Worm (Caenorhabditis elegans) whole organism, early embryonic: Measurements from ENCODE around the gene C33D3.5.

Source experiments
- B0310.2 ChIP-seq: sonication (generic microtip); optimal IDR thresholded peaks from 2 replicates; lab custom pipeline; 2016; ENCODE audit warnings: mild to moderate bottlenecking, missing genetic modification characterization, missing compliant biosample characterization
- F13C5.2 ChIP-seq: sonication (generic microtip); optimal IDR thresholded peaks from 2 replicates; lab custom pipeline; 2017; ENCODE audit warnings: mild to moderate bottlenecking, missing genetic modification characterization, inconsistent platforms, missing compliant biosample characterization
- aly-1 ChIP-seq: sonication (generic microtip); optimal IDR thresholded peaks from 2 replicates; lab custom pipeline; 2016; ENCODE audit warnings: missing genetic modification characterization, missing compliant biosample characterization
- ama-1 ChIP-seq: fragments of 150-350 bp; optimal IDR thresholded peaks from 2 replicates; lab custom pipeline; 2014
- ceh-13 ChIP-seq: fragments of 200-800 bp; sonication (Bioruptor generic); optimal IDR thresholded peaks from 2 replicates; lab custom pipeline; 2018; ENCODE audit warnings: mild to moderate bottlenecking, missing genetic modification characterization, missing compliant biosample characterization
- ceh-36 ChIP-seq: sonication (generic microtip); optimal IDR thresholded peaks from 2 replicates; lab custom pipeline; 2016; ENCODE audit warnings: missing genetic modification characterization, inconsistent platforms, missing compliant biosample characterization
- ets-7 ChIP-seq: sonication (generic microtip); optimal IDR thresholded peaks from 2 replicates; lab custom pipeline; 2016; ENCODE audit warnings: missing genotype, missing genetic modification characterization, missing compliant biosample characterization
- flt-1 ChIP-seq: fragments of 200-800 bp; sonication (Bioruptor generic); IDR thresholded peaks from 2 replicates; pipeline ENCODE4 v1.3.6; 2022; ENCODE audit warnings: missing genetic modification characterization, missing compliant biosample characterization
- hmbx-1 ChIP-seq: sonication (generic microtip); optimal IDR thresholded peaks from 2 replicates; lab custom pipeline; 2016; ENCODE audit warnings: mild to moderate bottlenecking, missing genetic modification characterization, missing compliant biosample characterization
- hmg-4 ChIP-seq: fragments of 200-800 bp; sonication (Bioruptor generic); optimal IDR thresholded peaks from 2 replicates; lab custom pipeline; 2018; ENCODE audit warnings: mild to moderate bottlenecking, missing genetic modification characterization, missing compliant biosample characterization
- hnd-1 ChIP-seq: sonication (generic microtip); optimal IDR thresholded peaks from 2 replicates; lab custom pipeline; 2016; ENCODE audit warnings: missing genetic modification characterization, missing compliant biosample characterization
- pes-1 ChIP-seq: fragments of 200-800 bp; sonication (Bioruptor generic); IDR thresholded peaks from 2 replicates; pipeline ENCODE4 v1.3.6; 2022; ENCODE audit warnings: missing genetic modification reagents, missing genetic modification characterization, missing compliant biosample characterization
- scrt-1 ChIP-seq: fragments of 200-800 bp; sonication (Bioruptor generic); IDR thresholded peaks from 2 replicates; pipeline ENCODE4 v1.3.6; 2022; ENCODE audit warnings: missing genetic modification characterization, missing compliant biosample characterization
- sea-1 ChIP-seq: fragments of 200-800 bp; sonication (Bioruptor generic); conservative IDR thresholded peaks from 2 replicates; pipeline ENCODE4 v1.3.6; 2022; ENCODE audit warnings: missing genetic modification characterization, missing compliant biosample characterization
- tbx-11 ChIP-seq: fragments of 200-800 bp; sonication (Bioruptor generic); IDR thresholded peaks from 2 replicates; pipeline ENCODE4 v1.3.6; 2022; ENCODE audit warnings: missing genetic modification characterization, missing compliant biosample characterization
- tbx-37 ChIP-seq: fragments of 200-800 bp; sonication (Bioruptor generic); conservative IDR thresholded peaks from 2 replicates; pipeline ENCODE4 v1.3.6; 2022; ENCODE audit warnings: missing genetic modification reagents, missing genetic modification characterization, missing compliant biosample characterization
- tra-4 ChIP-seq: sonication (generic microtip); optimal IDR thresholded peaks from 2 replicates; lab custom pipeline; 2017; ENCODE audit warnings: missing genetic modification characterization, missing compliant biosample characterization

The C33D3.5 gene

DNA sequence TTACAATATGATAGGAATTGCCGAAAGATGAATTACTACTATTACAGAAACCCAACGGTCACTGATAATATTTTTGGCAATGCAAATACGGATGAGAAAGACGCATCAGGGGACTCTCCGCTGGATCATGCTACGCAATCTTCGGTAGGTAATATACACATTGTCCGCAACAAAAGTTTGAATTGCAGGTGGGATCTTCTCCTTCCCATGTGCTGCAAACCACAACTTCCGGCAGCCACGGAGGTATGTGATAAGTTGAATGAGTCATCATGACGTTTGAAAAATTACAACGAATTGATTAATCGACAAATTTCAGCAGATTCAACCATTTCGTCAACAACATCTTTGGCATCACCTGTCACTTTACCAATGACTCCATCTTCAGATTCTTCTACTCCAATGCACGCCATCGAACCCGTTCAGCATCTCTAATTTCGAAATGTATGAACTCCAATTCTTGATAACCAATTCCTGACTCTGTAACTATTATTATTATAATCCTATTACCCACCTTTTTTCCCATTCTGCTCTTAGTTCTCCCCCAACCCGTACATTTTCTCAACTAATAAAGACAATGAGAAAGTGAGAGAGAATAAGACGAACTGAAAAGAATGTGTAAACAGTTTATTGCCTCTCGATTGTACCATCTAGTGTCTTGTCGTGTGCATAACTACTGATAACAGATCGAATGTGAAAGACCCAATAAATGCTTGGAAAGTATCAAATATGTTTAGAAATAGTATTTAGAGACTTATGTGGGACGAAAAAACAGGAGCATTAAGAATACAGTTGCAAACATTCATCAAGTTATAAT is 13.8 kb upstream of the C33D3.5 start:
- TF ChIP-seq tbx-11 (GFP tag; lab: Robert Waterston, UW) (no peak), ama-1 (lab: Kevin White, UChicago) (no peak), ets-7 (tag; lab: Kevin White, UChicago) (no peak), B0310.2 (tag; lab: Kevin White, UChicago) (no peak), sea-1 (no peak), scrt-1 (GFP tag; lab: Robert Waterston, UW) (no peak), ceh-36 (no peak), pes-1 (GFP tag; lab: Robert Waterston, UW) (no peak), tbx-37 (GFP tag; lab: Robert Waterston, UW) (no peak), tra-4 (tag; lab: Kevin White, UChicago) (no peak), aly-1 (tag; lab: Kevin White, UChicago) (no peak), hmg-4 (GFP tag; lab: Kevin White, UChicago) (no peak), hnd-1 (tag; lab: Kevin White, UChicago) (no peak), ceh-13 (GFP tag; lab: Kevin White, UChicago) (no peak), F13C5.2 (no peak), hmbx-1 (no peak), flt-1 (GFP tag; lab: Robert Waterston, UW) (no peak)

- TF ChIP-seq hmbx-1: no peak
- TF ChIP-seq ama-1 (lab: Kevin White, UChicago): no peak
- TF ChIP-seq B0310.2 (tag; lab: Kevin White, UChicago): no peak
- no peak for TF ChIP-seq sea-1
- TF ChIP-seq tra-4 (tag; lab: Kevin White, UChicago): no peak
- TF ChIP-seq tbx-37 (GFP tag; lab: Robert Waterston, UW): no peak
- TF ChIP-seq hnd-1 (tag; lab: Kevin White, UChicago): no peak
- TF ChIP-seq scrt-1 (GFP tag; lab: Robert Waterston, UW): no peak
- no peak for TF ChIP-seq F13C5.2
- no peak for TF ChIP-seq aly-1 (tag; lab: Kevin White, UChicago)
- TF ChIP-seq flt-1 (GFP tag; lab: Robert Waterston, UW): no peak
- no peak for TF ChIP-seq ceh-13 (GFP tag; lab: Kevin White, UChicago)
These were observed 11.9 kb upstream of the C33D3.5 start for ce11 chrX:10479108-10479738.

DNA sequence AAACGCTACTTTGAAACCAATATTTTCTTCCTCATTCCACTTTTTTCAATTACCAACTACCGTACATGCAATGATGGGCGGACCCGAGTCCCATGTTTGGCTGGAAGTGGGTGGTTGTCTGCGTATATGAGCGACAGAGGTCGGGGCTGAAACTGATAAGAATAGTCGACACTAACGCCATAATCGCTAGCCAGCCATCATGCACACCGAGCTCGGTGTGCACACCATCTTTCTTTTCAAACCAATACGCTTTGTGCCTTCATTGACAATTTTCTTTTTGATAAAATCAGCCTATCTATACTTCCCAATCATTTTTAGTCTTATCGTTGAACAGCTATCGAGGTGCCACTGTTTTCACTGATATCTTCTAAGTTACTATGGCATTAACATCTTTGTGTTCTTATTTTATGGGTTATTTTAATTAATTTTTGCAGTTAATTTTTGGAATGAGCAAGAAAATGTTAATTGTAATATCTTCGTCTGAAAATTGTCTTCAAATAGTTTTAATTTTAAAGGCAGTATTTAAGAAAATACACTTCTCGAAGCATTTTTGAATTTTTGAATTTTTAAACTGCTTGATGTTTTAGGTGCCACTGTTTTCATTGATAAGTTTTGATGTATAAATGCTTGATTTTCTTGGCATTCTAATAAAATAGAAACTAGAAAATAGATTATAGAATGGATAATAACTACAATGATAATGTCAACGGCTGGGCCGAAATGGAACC is 10.4 kb upstream of the C33D3.5 start, which contains the start of gene elt-2:
TSS of gene elt-2 (plus strand) at position 678 of the 728 bp plus-strand sequence.
- no peak for TF ChIP-seq hmg-4 (GFP tag; lab: Kevin White, UChicago)
- no peak for TF ChIP-seq pes-1 (GFP tag; lab: Robert Waterston, UW)
- no peak for TF ChIP-seq ets-7 (tag; lab: Kevin White, UChicago)
- TF ChIP-seq sea-1: no peak
- TF ChIP-seq scrt-1 (GFP tag; lab: Robert Waterston, UW): no peak
- TF ChIP-seq ama-1 (lab: Kevin White, UChicago): no peak
- no peak for TF ChIP-seq tbx-37 (GFP tag; lab: Robert Waterston, UW)
- no peak for TF ChIP-seq flt-1 (GFP tag; lab: Robert Waterston, UW)
- no peak for TF ChIP-seq B0310.2 (tag; lab: Kevin White, UChicago)
- no peak for TF ChIP-seq hnd-1 (tag; lab: Kevin White, UChicago)
- TF ChIP-seq tbx-11 (GFP tag; lab: Robert Waterston, UW): no peak
- no peak for TF ChIP-seq hmbx-1
- TF ChIP-seq ceh-36: no peak
- no peak for TF ChIP-seq aly-1 (tag; lab: Kevin White, UChicago)
- no peak for TF ChIP-seq ceh-13 (GFP tag; lab: Kevin White, UChicago)
- TF ChIP-seq tra-4 (tag; lab: Kevin White, UChicago): no peak
- no peak for TF ChIP-seq F13C5.2

DNA sequence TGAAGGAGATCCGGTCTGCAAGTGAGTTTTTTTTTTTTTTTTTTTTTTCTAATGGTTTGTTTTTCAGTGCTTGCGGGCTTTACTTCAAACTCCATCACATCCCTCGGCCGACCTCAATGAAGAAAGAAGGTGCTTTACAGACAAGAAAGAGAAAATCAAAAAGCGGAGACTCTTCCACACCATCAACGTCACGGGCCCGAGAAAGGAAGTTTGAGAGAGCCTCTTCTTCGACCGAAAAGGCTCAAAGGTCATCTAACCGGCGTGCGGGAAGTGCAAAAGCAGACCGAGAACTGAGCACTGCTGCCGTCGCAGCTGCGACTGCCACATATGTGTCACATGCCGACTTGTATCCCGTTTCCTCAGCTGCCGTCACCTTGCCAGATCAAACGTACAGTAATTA is 8.9 kb upstream of the C33D3.5 start:
- TF ChIP-seq scrt-1 (GFP tag; lab: Robert Waterston, UW): no peak
- TF ChIP-seq sea-1: no peak
- no peak for TF ChIP-seq hmbx-1
- no peak for TF ChIP-seq ama-1 (lab: Kevin White, UChicago)
- TF ChIP-seq tra-4 (tag; lab: Kevin White, UChicago): no peak
- no peak for TF ChIP-seq B0310.2 (tag; lab: Kevin White, UChicago)
- no peak for TF ChIP-seq ceh-13 (GFP tag; lab: Kevin White, UChicago)
- no peak for TF ChIP-seq aly-1 (tag; lab: Kevin White, UChicago)
- TF ChIP-seq F13C5.2: no peak
- TF ChIP-seq flt-1 (GFP tag; lab: Robert Waterston, UW): no peak
- TF ChIP-seq ceh-36: no peak
- TF ChIP-seq tbx-11 (GFP tag; lab: Robert Waterston, UW): no peak
- TF ChIP-seq hmg-4 (GFP tag; lab: Kevin White, UChicago): no peak
- no peak for TF ChIP-seq tbx-37 (GFP tag; lab: Robert Waterston, UW)
- TF ChIP-seq pes-1 (GFP tag; lab: Robert Waterston, UW): no peak
- no peak for TF ChIP-seq hnd-1 (tag; lab: Kevin White, UChicago)
- no peak for TF ChIP-seq ets-7 (tag; lab: Kevin White, UChicago)

DNA sequence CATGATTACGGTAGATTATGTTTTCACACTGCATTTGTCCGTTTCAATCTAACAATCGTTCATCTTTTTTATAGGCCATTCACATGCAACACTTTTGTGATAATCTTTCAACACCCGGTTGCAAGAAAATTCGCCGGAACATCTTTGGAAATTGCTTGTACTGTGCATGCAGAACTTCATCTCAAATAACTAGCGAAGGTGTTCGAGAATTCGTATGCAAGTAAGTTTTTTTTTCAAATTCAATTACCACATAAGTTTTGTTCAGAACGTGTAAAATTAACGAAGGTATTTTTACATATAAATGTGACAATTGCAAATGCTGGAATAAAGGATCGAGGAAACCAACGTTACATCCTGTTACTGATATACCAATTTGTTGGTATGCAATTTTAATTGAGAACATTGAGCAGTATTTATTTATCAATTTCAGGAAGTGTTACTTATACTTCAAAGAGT is 5.8 kb upstream of the C33D3.5 start, which contains the start of gene C33D3.3:
TSS of gene C33D3.3 (plus strand) at position 51 of the 456 bp plus-strand sequence.
- TF ChIP-seq scrt-1 (GFP tag; lab: Robert Waterston, UW) (no peak), F13C5.2 (no peak), hnd-1 (tag; lab: Kevin White, UChicago) (no peak), hmbx-1 (no peak), sea-1 (no peak), pes-1 (GFP tag; lab: Robert Waterston, UW) (no peak), aly-1 (tag; lab: Kevin White, UChicago) (no peak), tbx-37 (GFP tag; lab: Robert Waterston, UW) (no peak), B0310.2 (tag; lab: Kevin White, UChicago) (no peak), flt-1 (GFP tag; lab: Robert Waterston, UW) (no peak), ceh-36 (no peak)
